Worm (Caenorhabditis elegans) whole organism, L3 larva: ENCODE data around the gene lact-5.

Experiments
- R02D3.7 ChIP-seq: fragments of 150-350 bp; optimal IDR thresholded peaks from 2 replicates; lab custom pipeline; 2014; ENCODE audit warnings: missing biosample characterization, missing genetic modification characterization
- ZK546.5 ChIP-seq: sonication (generic microtip); optimal IDR thresholded peaks from 2 replicates; lab custom pipeline; 2017; ENCODE audit warnings: missing biosample characterization, missing genetic modification characterization
- ceh-28 ChIP-seq: fragments of 150-350 bp; optimal IDR thresholded peaks from 2 replicates; lab custom pipeline; 2014; ENCODE audit warnings: missing biosample characterization, missing genetic modification reagents, missing genetic modification characterization
- ceh-9 ChIP-seq: sonication (generic microtip); optimal IDR thresholded peaks from 2 replicates; lab custom pipeline; 2018; ENCODE audit warnings: missing biosample characterization, missing genetic modification characterization
- elt-1 ChIP-seq: fragments of 150-350 bp; optimal IDR thresholded peaks from 2 replicates; lab custom pipeline; 2014; ENCODE audit warnings: missing biosample characterization, missing genetic modification characterization
- elt-2 ChIP-seq: sonication (generic microtip); optimal IDR thresholded peaks from 2 replicates; lab custom pipeline; 2016; ENCODE audit warnings: missing genetic modification reagents, mild to moderate bottlenecking, missing genetic modification characterization, missing compliant biosample characterization
- elt-3 ChIP-seq, 3 experiments: fragments of 150-350 bp in 1 of 3; sonication (generic microtip) in 2 of 3; optimal IDR thresholded peaks; 2 replicates in 2 of 3; 4 replicates in 1 of 3; lab custom pipeline; 2014 to 2017; ENCODE audit warnings: missing biosample characterization in 3 of 3, missing genetic modification characterization in 3 of 3
- fkh-2 ChIP-seq: fragments of 150-350 bp; optimal IDR thresholded peaks from 2 replicates; lab custom pipeline; 2014; ENCODE audit warnings: missing biosample characterization, missing genetic modification reagents, missing genetic modification characterization
- fos-1 ChIP-seq: fragments of 150-350 bp; optimal IDR thresholded peaks from 2 replicates; lab custom pipeline; 2014; ENCODE audit warnings: missing biosample characterization, missing genetic modification characterization
- jun-1 ChIP-seq: fragments of 150-350 bp; optimal IDR thresholded peaks from 2 replicates; lab custom pipeline; 2014; ENCODE audit warnings: missing biosample characterization, missing genetic modification reagents, missing genetic modification characterization
- lin-15B ChIP-seq: fragments of 150-350 bp; optimal IDR thresholded peaks from 2 replicates; lab custom pipeline; 2014; ENCODE audit warnings: missing biosample characterization, missing genetic modification characterization
- lin-39 ChIP-seq: fragments of 150-350 bp; optimal IDR thresholded peaks from 2 replicates; lab custom pipeline; 2018; ENCODE audit warnings: missing biosample characterization, missing genetic modification reagents, missing genetic modification characterization
- lsy-12 ChIP-seq: sonication (generic microtip); optimal IDR thresholded peaks from 2 replicates; lab custom pipeline; 2016; ENCODE audit warnings: mild to moderate bottlenecking, missing genetic modification characterization, missing compliant biosample characterization
- mdl-1 ChIP-seq: fragments of 150-350 bp; optimal IDR thresholded peaks from 2 replicates; lab custom pipeline; 2014; ENCODE audit warnings: missing biosample characterization, missing genetic modification characterization
- nfya-1 ChIP-seq: sonication (generic microtip); optimal IDR thresholded peaks from 2 replicates; lab custom pipeline; 2017; ENCODE audit warnings: missing genetic modification characterization, mild to moderate bottlenecking, missing compliant biosample characterization, antibody characterized with exemption, moderate library complexity; ENCODE audit not compliant: insufficient read depth
- nhr-11 ChIP-seq: fragments of 150-350 bp; optimal IDR thresholded peaks from 2 replicates; lab custom pipeline; 2014; ENCODE audit warnings: missing biosample characterization, missing genetic modification characterization
- nhr-12 ChIP-seq: fragments of 150-350 bp; optimal IDR thresholded peaks from 2 replicates; lab custom pipeline; 2014; ENCODE audit warnings: missing biosample characterization, missing genetic modification characterization
- nhr-23 ChIP-seq: fragments of 150-350 bp; optimal IDR thresholded peaks from 2 replicates; lab custom pipeline; 2014; ENCODE audit warnings: missing biosample characterization, missing genetic modification reagents, missing genetic modification characterization
- nhr-237 ChIP-seq: fragments of 150-350 bp; optimal IDR thresholded peaks from 2 replicates; lab custom pipeline; 2014; ENCODE audit warnings: missing biosample characterization, missing genetic modification characterization
- nhr-25 ChIP-seq: sonication (generic microtip); optimal IDR thresholded peaks from 2 replicates; lab custom pipeline; 2017; ENCODE audit warnings: missing biosample characterization, missing genetic modification characterization
- nhr-28 ChIP-seq: fragments of 150-350 bp; optimal IDR thresholded peaks from 2 replicates; lab custom pipeline; 2014; ENCODE audit warnings: missing biosample characterization, missing genetic modification characterization
- nhr-43 ChIP-seq: sonication (generic microtip); optimal IDR thresholded peaks from 2 replicates; lab custom pipeline; 2016; ENCODE audit warnings: mild to moderate bottlenecking, missing genetic modification characterization, missing compliant biosample characterization; ENCODE audit not compliant: poor library complexity, severe bottlenecking
- nhr-76 ChIP-seq: fragments of 150-350 bp; sonication (generic microtip); optimal IDR thresholded peaks from 5 replicates; lab custom pipeline; 2014; ENCODE audit warnings: missing biosample characterization, missing genetic modification characterization
- pha-4 ChIP-seq: fragments of 150-350 bp; optimal IDR thresholded peaks from 2 replicates; lab custom pipeline; 2014; ENCODE audit warnings: missing biosample characterization, missing genetic modification reagents, missing genetic modification characterization
- pqm-1 ChIP-seq: fragments of 150-350 bp; optimal IDR thresholded peaks from 2 replicates; lab custom pipeline; 2017; ENCODE audit warnings: missing biosample characterization, missing genetic modification characterization, inconsistent platforms
- skn-1 ChIP-seq: fragments of 150-350 bp; optimal IDR thresholded peaks from 2 replicates; lab custom pipeline; 2014; ENCODE audit warnings: missing biosample characterization, missing genetic modification characterization
- snpc-4 ChIP-seq: fragments of 150-350 bp; optimal IDR thresholded peaks from 2 replicates; lab custom pipeline; 2014; ENCODE audit warnings: missing biosample characterization, missing genetic modification characterization
- tbx-2 ChIP-seq: sonication (generic microtip); optimal IDR thresholded peaks from 2 replicates; lab custom pipeline; 2016; ENCODE audit warnings: mild to moderate bottlenecking, missing genetic modification characterization, missing compliant biosample characterization
- unc-39 ChIP-seq: sonication (generic microtip); optimal IDR thresholded peaks from 4 replicates; lab custom pipeline; 2017; ENCODE audit warnings: missing biosample characterization, missing genetic modification characterization
- zag-1 ChIP-seq: fragments of 150-350 bp; optimal IDR thresholded peaks from 2 replicates; lab custom pipeline; 2014; ENCODE audit warnings: missing biosample characterization, missing genetic modification characterization
- ztf-11 ChIP-seq: fragments of 150-350 bp; optimal IDR thresholded peaks from 2 replicates; lab custom pipeline; 2014; ENCODE audit warnings: missing biosample characterization, missing genetic modification characterization
- ztf-4 ChIP-seq: fragments of 150-350 bp; optimal IDR thresholded peaks from 2 replicates; lab custom pipeline; 2014; ENCODE audit warnings: missing biosample characterization, missing genetic modification characterization

Gene lact-5

ce11 chrII:4773891-4774432, 47.6 kb downstream of the lact-5 start, which contains the start of the genes F26G1.9 and F26G1.10:
TSS of gene F26G1.9 (minus strand) at chrII:4773991.
TSS of gene F26G1.10 (plus strand) at chrII:4774382.
- no peak for TF ChIP-seq zag-1 (tag; lab: Kevin White, UChicago)
- TF ChIP-seq elt-2 (tag; lab: Kevin White, UChicago), result peak; percentile 23

ce11 chrII:4772441-4772840, 49.1 kb downstream of the lact-5 start:
- TF ChIP-seq nhr-23 (tag; lab: Kevin White, UChicago) (peak; percentile 9), nhr-237 (tag; lab: Kevin White, UChicago) (no peak), nhr-25 (tag; lab: Kevin White, UChicago) (peak; percentile 48), mdl-1 (no peak), nhr-43 (tag; lab: Kevin White, UChicago) (peak; percentile 44), tbx-2 (tag; lab: Kevin White, UChicago) (no peak), elt-1 (peak; percentile 16), ztf-11 (no peak), elt-3 (tag; optimal IDR thresholded peaks at IDR 0.05; lab: Kevin White, UChicago) (peak in 2 of 3 experiments; percentile 18 to 57), skn-1 (tag; lab: Kevin White, UChicago) (no peak), lsy-12 (tag; lab: Kevin White, UChicago) (no peak), fkh-2 (tag; lab: Kevin White, UChicago) (no peak)

- TF ChIP-seq snpc-4 (tag; lab: Kevin White, UChicago) (no peak), ceh-9 (tag; lab: Kevin White, UChicago) (no peak), ztf-4 (tag; lab: Kevin White, UChicago) (no peak), nhr-12 (tag; lab: Kevin White, UChicago) (no peak), nhr-43 (tag; lab: Kevin White, UChicago) (no peak), ZK546.5 (tag; lab: Kevin White, UChicago) (no peak), elt-1 (no peak), R02D3.7 (tag; lab: Kevin White, UChicago) (no peak), nhr-25 (tag; lab: Kevin White, UChicago) (no peak)
- TF ChIP-seq, all 47 proteins: peak for 0
Observed at ce11 chrII:4771282-4771681, 50.3 kb downstream of the lact-5 start, which contains the start of gene F26G1.5. TSS of gene F26G1.5 (minus strand) at chrII:4771382.

- peak; percentile 24 for TF ChIP-seq jun-1 (tag; lab: Kevin White, UChicago)
- peak; percentile 99 for TF ChIP-seq elt-2 (tag; lab: Kevin White, UChicago)
- TF ChIP-seq pha-4 (tag; lab: Kevin White, UChicago), result peak; percentile 69
- TF ChIP-seq fos-1 (tag; lab: Kevin White, UChicago), result no peak
- peak; percentile 87 for TF ChIP-seq pqm-1 (tag; lab: Kevin White, UChicago)
Observed at ce11 chrII:4769886-4770285, 51.7 kb downstream of the lact-5 start.

ce11 chrII:4769096-4769495, 52.4 kb downstream of the lact-5 start:
- TF ChIP-seq ceh-9 (tag; lab: Kevin White, UChicago), result no peak
- TF ChIP-seq lin-39 (tag; lab: Kevin White, UChicago), result no peak
- TF ChIP-seq nhr-23 (tag; lab: Kevin White, UChicago), result peak; percentile 62
- TF ChIP-seq nhr-28, result no peak
- TF ChIP-seq unc-39 (tag; lab: Kevin White, UChicago), result no peak
- TF ChIP-seq nfya-1 (tag; lab: Kevin White, UChicago), result no peak
- no peak for TF ChIP-seq ZK546.5 (tag; lab: Kevin White, UChicago)
- TF ChIP-seq elt-2 (tag; lab: Kevin White, UChicago), result peak; percentile 87
- TF ChIP-seq nhr-25 (tag; lab: Kevin White, UChicago), result peak; percentile 59
- TF ChIP-seq zag-1 (tag; lab: Kevin White, UChicago), result no peak
- no peak for TF ChIP-seq nhr-11
- TF ChIP-seq pha-4 (tag; lab: Kevin White, UChicago), result peak; percentile 46
- TF ChIP-seq ceh-28 (tag; lab: Kevin White, UChicago), result no peak
- TF ChIP-seq ztf-11, result no peak
- no peak for TF ChIP-seq nhr-76
- TF ChIP-seq jun-1 (tag; lab: Kevin White, UChicago), result peak; percentile 39
- TF ChIP-seq fkh-2 (tag; lab: Kevin White, UChicago), result no peak
- no peak for TF ChIP-seq ztf-4 (tag; lab: Kevin White, UChicago)
- no peak for TF ChIP-seq lin-15B (tag; lab: Kevin White, UChicago)
